Fruit fly (Drosophila melanogaster) whole organism, pupa: ENCODE results near the gene Mrtf.

Experiments used
- CG10348 ChIP-seq: fragments of 200-800 bp; sonication (Bioruptor generic); IDR thresholded peaks from 2 replicates; pipeline ENCODE4 v1.3.6; 2022; ENCODE audit warnings: missing biosample characterization, missing genetic modification characterization
- CG12605 ChIP-seq: fragments of 200-800 bp; sonication (Bioruptor generic); IDR thresholded peaks from 2 replicates; pipeline ENCODE4 v1.3.6; 2022; ENCODE audit warnings: missing biosample characterization, missing genetic modification characterization
- CG13204 ChIP-seq: fragments of 200-800 bp; sonication (Bioruptor generic); optimal IDR thresholded peaks from 2 replicates; lab custom pipeline; 2018; ENCODE audit warnings: missing biosample characterization, mild to moderate bottlenecking, missing genetic modification characterization, moderate library complexity
- CG14655 ChIP-seq: fragments of 200-800 bp; sonication (Bioruptor generic); optimal IDR thresholded peaks from 3 replicates; lab custom pipeline; 2017; ENCODE audit warnings: mild to moderate bottlenecking, missing biosample characterization, missing genetic modification reagents, missing genetic modification characterization
- CG15710 ChIP-seq: fragments of 200-800 bp; sonication (Bioruptor generic); optimal IDR thresholded peaks from 2 replicates; lab custom pipeline; 2018; ENCODE audit warnings: missing biosample characterization, mild to moderate bottlenecking, missing genetic modification characterization, moderate library complexity
- CG17806 ChIP-seq: fragments of 200-800 bp; sonication (Bioruptor generic); optimal IDR thresholded peaks from 2 replicates; lab custom pipeline; 2018; ENCODE audit warnings: missing biosample characterization, mild to moderate bottlenecking, missing genetic modification characterization, moderate library complexity
- CG32121 ChIP-seq: fragments of 200-800 bp; sonication (Bioruptor generic); IDR thresholded peaks from 2 replicates; pipeline ENCODE4 v1.3.6; 2022; ENCODE audit warnings: missing biosample characterization, missing genetic modification characterization
- CG34367 ChIP-seq: fragments of 200-800 bp; sonication (Bioruptor generic); optimal IDR thresholded peaks from 2 replicates; lab custom pipeline; 2018; ENCODE audit warnings: missing biosample characterization, mild to moderate bottlenecking, missing genetic modification characterization
- CG4496 ChIP-seq: fragments of 200-800 bp; sonication (Bioruptor generic); IDR thresholded peaks from 3 replicates; pipeline ENCODE4 v1.3.6; 2022; ENCODE audit warnings: missing biosample characterization, missing genetic modification characterization
- CG8159 ChIP-seq: fragments of 200-800 bp; sonication (Bioruptor generic); optimal IDR thresholded peaks from 3 replicates; lab custom pipeline; 2018; ENCODE audit warnings: missing biosample characterization, mild to moderate bottlenecking, missing genetic modification characterization, moderate library complexity
- CG8301 ChIP-seq: fragments of 200-800 bp; sonication (Bioruptor generic); optimal IDR thresholded peaks from 2 replicates; lab custom pipeline; 2018; ENCODE audit warnings: missing biosample characterization, mild to moderate bottlenecking, missing genetic modification characterization
- CG9948 ChIP-seq: fragments of 200-800 bp; sonication (Bioruptor generic); optimal IDR thresholded peaks from 2 replicates; lab custom pipeline; 2018; ENCODE audit warnings: missing biosample characterization, mild to moderate bottlenecking, missing genetic modification characterization, moderate library complexity
- D1 ChIP-seq: fragments of 200-800 bp; sonication (Bioruptor generic); optimal IDR thresholded peaks from 2 replicates; lab custom pipeline; 2018; ENCODE audit warnings: missing biosample characterization, mild to moderate bottlenecking, missing genetic modification characterization, moderate library complexity
- EcR ChIP-seq: fragments of 200-800 bp; sonication (Bioruptor generic); optimal IDR thresholded peaks from 3 replicates; lab custom pipeline; 2019; ENCODE audit warnings: missing biosample characterization, missing genetic modification characterization, mild to moderate bottlenecking, moderate library complexity, missing genetic modification reagents
- Ets98B ChIP-seq: fragments of 200-800 bp; sonication (Bioruptor generic); IDR thresholded peaks from 2 replicates; pipeline ENCODE4 v1.3.6; 2022; ENCODE audit warnings: missing biosample characterization, missing genetic modification characterization
- Pif1A ChIP-seq: fragments of 200-800 bp; sonication (Bioruptor generic); optimal IDR thresholded peaks from 3 replicates; lab custom pipeline; 2016; ENCODE audit warnings: missing biosample characterization, missing genetic modification characterization
- Pif1B ChIP-seq: fragments of 200-800 bp; sonication (Bioruptor generic); optimal IDR thresholded peaks from 3 replicates; lab custom pipeline; 2016; ENCODE audit warnings: missing biosample characterization, missing genetic modification characterization
- Snoo ChIP-seq: fragments of 200-800 bp; sonication (Bioruptor generic); optimal IDR thresholded peaks from 3 replicates; lab custom pipeline; 2017; ENCODE audit warnings: missing biosample characterization, mild to moderate bottlenecking, missing genetic modification characterization, inconsistent platforms
- fd96Ca ChIP-seq: fragments of 200-800 bp; sonication (Bioruptor generic); IDR thresholded peaks from 3 replicates; pipeline ENCODE4 v1.3.6; 2022; ENCODE audit warnings: missing biosample characterization, missing genetic modification characterization
- gl ChIP-seq: fragments of 200-800 bp; sonication (Bioruptor generic); optimal IDR thresholded peaks from 2 replicates; lab custom pipeline; 2018; ENCODE audit warnings: missing biosample characterization, mild to moderate bottlenecking, missing genetic modification characterization
- rn ChIP-seq: fragments of 200-800 bp; sonication (Bioruptor generic); IDR thresholded peaks from 2 replicates; pipeline ENCODE4 v1.3.6; 2022; ENCODE audit warnings: missing biosample characterization, missing genetic modification characterization

Mrtf gene

dm6 chr3L:2805137-2805955, 39.0 kb upstream of the Mrtf start:
- TF ChIP-seq CG12605 (peak; percentile 90), Pif1A (peak; percentile 22), D1 (peak; percentile 6), CG32121 (GFP tag; lab: Robert Waterston, UW) (peak; percentile 55), fd96Ca (GFP tag; lab: Robert Waterston, UW) (peak; percentile 55; the same call in 1 of the 3 replicates), gl (tag; lab: Kevin White, UChicago) (peak; percentile 82), CG13204 (GFP tag; lab: Kevin White, UChicago) (peak; percentile 69), CG9948 (tag; lab: Kevin White, UChicago) (peak; percentile 8), CG17806 (no peak), rn (GFP tag; lab: Robert Waterston, UW) (no peak; the same call in 1 of the 2 replicates), CG14655 (GFP tag; lab: Kevin White, UChicago) (peak; percentile 24), CG8159 (tag; lab: Kevin White, UChicago) (peak; percentile 27), CG4496 (GFP tag; lab: Robert Waterston, UW) (peak; percentile 72), Snoo (tag; lab: Kevin White, UChicago) (no peak), CG34367 (tag; lab: Kevin White, UChicago) (peak; percentile 61), CG10348 (GFP tag; lab: Robert Waterston, UW) (no peak), Pif1B (GFP tag; lab: Kevin White, UChicago) (no peak), CG15710 (tag; lab: Kevin White, UChicago) (peak; percentile 53), EcR (GFP tag; lab: Kevin White, UChicago) (peak; percentile 99), CG8301 (tag; lab: Kevin White, UChicago) (no peak), Ets98B (GFP tag; lab: Robert Waterston, UW) (peak; percentile 28)

dm6 chr3L:2802085-2802484, 35.7 kb upstream of the Mrtf start:
- peak; percentile 56 for TF ChIP-seq Pif1B (GFP tag; lab: Kevin White, UChicago)
- peak; percentile 16 for TF ChIP-seq CG8159 (tag; lab: Kevin White, UChicago)
- TF ChIP-seq CG10348 (GFP tag; lab: Robert Waterston, UW), result 0 out of 2 replicates have a peak, but pooled peaks have one; percentile 35
- peak; percentile 86 for TF ChIP-seq Ets98B (GFP tag; lab: Robert Waterston, UW)
- TF ChIP-seq CG13204 (GFP tag; lab: Kevin White, UChicago), result no peak
- peak; percentile 65 for TF ChIP-seq Pif1A
- peak; percentile 42 for TF ChIP-seq CG15710 (tag; lab: Kevin White, UChicago)
- peak; percentile 93 for TF ChIP-seq fd96Ca (GFP tag; lab: Robert Waterston, UW)
- no peak for TF ChIP-seq Snoo (tag; lab: Kevin White, UChicago)
- TF ChIP-seq EcR (GFP tag; lab: Kevin White, UChicago), result no peak
- TF ChIP-seq CG9948 (tag; lab: Kevin White, UChicago), result peak; percentile 48
- peak; percentile 90 for TF ChIP-seq CG32121 (GFP tag; lab: Robert Waterston, UW)
- peak; percentile 47; the same call in 1 of the 2 replicates for TF ChIP-seq CG12605
- TF ChIP-seq CG17806, result peak; percentile 37
- TF ChIP-seq rn (GFP tag; lab: Robert Waterston, UW), result peak; percentile 58
- peak; percentile 79 for TF ChIP-seq CG14655 (GFP tag; lab: Kevin White, UChicago)
- peak; percentile 85 for TF ChIP-seq CG8301 (tag; lab: Kevin White, UChicago)
- peak; percentile 91 for TF ChIP-seq CG4496 (GFP tag; lab: Robert Waterston, UW)
- no peak for TF ChIP-seq gl (tag; lab: Kevin White, UChicago)
- no peak for TF ChIP-seq D1
- peak; percentile 4 for TF ChIP-seq CG34367 (tag; lab: Kevin White, UChicago)

DNA sequence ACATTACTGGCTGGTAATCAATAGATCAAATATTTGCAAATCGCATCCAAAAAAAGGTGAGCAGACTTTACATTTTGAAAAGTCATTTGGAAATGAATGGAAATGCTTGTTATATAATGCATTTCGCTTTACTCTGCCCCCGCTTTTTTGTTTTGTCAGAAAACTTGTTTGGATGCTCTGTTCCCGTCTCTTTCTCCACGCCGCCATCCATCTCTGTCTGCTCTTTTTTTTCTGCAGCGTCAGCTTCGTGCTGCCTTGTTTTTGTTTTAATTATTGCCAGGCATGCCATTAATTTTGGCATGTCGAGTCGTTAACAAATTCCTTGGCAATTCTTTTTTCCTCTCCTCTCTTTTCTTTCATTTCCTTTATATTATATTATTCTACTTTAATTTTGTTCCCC, 35.0 kb upstream of the Mrtf start:
- no peak for TF ChIP-seq CG10348 (GFP tag; lab: Robert Waterston, UW)
- TF ChIP-seq CG4496 (GFP tag; lab: Robert Waterston, UW), result peak; percentile 15; the same call in 1 of the 3 replicates
- peak; percentile 1 for TF ChIP-seq Snoo (tag; lab: Kevin White, UChicago)
- TF ChIP-seq EcR (GFP tag; lab: Kevin White, UChicago), result peak; percentile 11

- TF ChIP-seq CG9948 (tag; lab: Kevin White, UChicago), result peak; percentile 24
- no peak for TF ChIP-seq CG32121 (GFP tag; lab: Robert Waterston, UW)
- TF ChIP-seq CG4496 (GFP tag; lab: Robert Waterston, UW), result peak; percentile 80; the same call in 2 of the 3 replicates
- peak; percentile 84 for TF ChIP-seq fd96Ca (GFP tag; lab: Robert Waterston, UW)
- TF ChIP-seq CG15710 (tag; lab: Kevin White, UChicago), result peak; percentile 61
- TF ChIP-seq CG14655 (GFP tag; lab: Kevin White, UChicago), result peak; percentile 49
- 0 out of 2 replicates have a peak, but pooled peaks have one; percentile 28 for TF ChIP-seq rn (GFP tag; lab: Robert Waterston, UW)
- TF ChIP-seq CG12605, result 0 out of 2 replicates have a peak, but pooled peaks have one; percentile 46
- peak; percentile 73 for TF ChIP-seq Ets98B (GFP tag; lab: Robert Waterston, UW)
- TF ChIP-seq CG13204 (GFP tag; lab: Kevin White, UChicago), result no peak
- TF ChIP-seq CG8301 (tag; lab: Kevin White, UChicago), result peak; percentile 39
- peak; percentile 58 for TF ChIP-seq CG17806
- no peak for TF ChIP-seq gl (tag; lab: Kevin White, UChicago)
- TF ChIP-seq Pif1B (GFP tag; lab: Kevin White, UChicago), result peak; percentile 52
- TF ChIP-seq CG8159 (tag; lab: Kevin White, UChicago), result peak; percentile 66
- peak; percentile 19 for TF ChIP-seq Snoo (tag; lab: Kevin White, UChicago)
- TF ChIP-seq D1, result no peak
- peak; percentile 61 for TF ChIP-seq CG34367 (tag; lab: Kevin White, UChicago)
- TF ChIP-seq CG10348 (GFP tag; lab: Robert Waterston, UW), result no peak
- TF ChIP-seq Pif1A, result peak; percentile 53
- no peak for TF ChIP-seq EcR (GFP tag; lab: Kevin White, UChicago)
Observed at dm6 chr3L:2800329-2800728, 34.0 kb upstream of the Mrtf start.
